Fruit fly (Drosophila melanogaster) whole organism, embryonic: ENCODE measurements around the gene CG34269.

Experiments used
- Atf-2 ChIP-seq: fragments of 200-800 bp; sonication (Bioruptor generic); optimal IDR thresholded peaks from 2 replicates; lab custom pipeline; 2016; ENCODE audit warnings: missing biosample characterization, missing genetic modification characterization
- Awh ChIP-seq: fragments of 200-800 bp; sonication (Bioruptor generic); IDR thresholded peaks from 2 replicates; pipeline ENCODE4, ENCODE4 v1.3.6; 2022; ENCODE audit warnings: missing biosample characterization, missing genetic modification characterization
- B-H1 ChIP-seq: fragments of 200-800 bp; sonication (Bioruptor generic); IDR thresholded peaks from 3 replicates; pipeline ENCODE4 v1.3.6; 2022; ENCODE audit warnings: missing biosample characterization, missing genetic modification characterization
- Bgb ChIP-seq: fragments of 200-800 bp; sonication (Bioruptor generic); IDR thresholded peaks from 2 replicates; pipeline ENCODE4 v1.3.6; 2022; ENCODE audit warnings: missing biosample characterization, missing genetic modification characterization; ENCODE audit not compliant: partially characterized antibody
- CG10209 ChIP-seq: fragments of 200-800 bp; sonication (Bioruptor generic); optimal IDR thresholded peaks from 3 replicates; lab custom pipeline; 2017; ENCODE audit warnings: missing biosample characterization, mild to moderate bottlenecking, missing genetic modification characterization, missing genetic modification reagents
- CG10267 ChIP-seq: fragments of 200-800 bp; sonication (Bioruptor generic); optimal IDR thresholded peaks from 2 replicates; lab custom pipeline; 2018; ENCODE audit warnings: missing biosample characterization, mild to moderate bottlenecking, missing genetic modification characterization, moderate library complexity
- CG11398 ChIP-seq: fragments of 200-800 bp; sonication (Bioruptor generic); optimal IDR thresholded peaks from 2 replicates; lab custom pipeline; 2016; ENCODE audit warnings: missing biosample characterization, missing genetic modification characterization
- CG11723 ChIP-seq: fragments of 200-800 bp; sonication (Bioruptor generic); optimal IDR thresholded peaks from 2 replicates; lab custom pipeline; 2017; ENCODE audit warnings: missing biosample characterization, mild to moderate bottlenecking, missing genetic modification characterization
- CG14441 ChIP-seq: fragments of 200-800 bp; sonication (Bioruptor generic); IDR thresholded peaks from 2 replicates; pipeline ENCODE4 v1.3.6; 2022; ENCODE audit warnings: missing biosample characterization, missing genetic modification characterization
- CG14667 ChIP-seq: fragments of 200-800 bp; sonication (Bioruptor generic); IDR thresholded peaks from 2 replicates; pipeline ENCODE4 v1.3.6; 2022; ENCODE audit warnings: missing biosample characterization, missing genetic modification characterization
- CG15514 ChIP-seq: fragments of 200-800 bp; sonication (Bioruptor generic); optimal IDR thresholded peaks from 3 replicates; lab custom pipeline; 2017; ENCODE audit warnings: missing biosample characterization, missing genetic modification characterization, mild to moderate bottlenecking, moderate library complexity, missing genetic modification reagents
- CG15696 ChIP-seq: fragments of 200-800 bp; sonication (Bioruptor generic); optimal IDR thresholded peaks from 2 replicates; lab custom pipeline; 2019; ENCODE audit warnings: missing biosample characterization, mild to moderate bottlenecking, missing genetic modification characterization, moderate library complexity
- CG17829 ChIP-seq: fragments of 200-800 bp; optimal IDR thresholded peaks from 2 replicates; lab custom pipeline; 2019; ENCODE audit warnings: missing biosample characterization, mild to moderate bottlenecking, missing genetic modification characterization, moderate library complexity
- CG2116 ChIP-seq: fragments of 200-800 bp; sonication (Bioruptor generic); optimal IDR thresholded peaks from 3 replicates; lab custom pipeline; 2018; ENCODE audit warnings: missing biosample characterization, mild to moderate bottlenecking, missing genetic modification characterization
- CG2129 ChIP-seq: fragments of 200-800 bp; sonication (Bioruptor generic); IDR thresholded peaks from 2 replicates; pipeline ENCODE4 v1.3.6; 2022; ENCODE audit warnings: missing biosample characterization, missing genetic modification characterization; ENCODE audit not compliant: partially characterized antibody
- CG34224 ChIP-seq: fragments of 200-800 bp; sonication (Bioruptor generic); IDR thresholded peaks from 3 replicates; pipeline ENCODE4 v1.3.6; 2022; ENCODE audit warnings: missing biosample characterization, missing genetic modification characterization; ENCODE audit not compliant: partially characterized antibody
- CG34422 ChIP-seq: fragments of 200-800 bp; sonication (Bioruptor generic); IDR thresholded peaks from 3 replicates; pipeline ENCODE4 v1.3.6; 2022; ENCODE audit warnings: missing biosample characterization, missing genetic modification characterization
- CG3838 ChIP-seq: fragments of 200-800 bp; sonication (Bioruptor generic); optimal IDR thresholded peaks from 3 replicates; lab custom pipeline; 2016; ENCODE audit warnings: missing biosample characterization, missing genetic modification characterization
- CG43689 ChIP-seq: fragments of 200-800 bp; sonication (Bioruptor generic); IDR thresholded peaks from 2 replicates; pipeline ENCODE4 v1.3.6; 2022; ENCODE audit warnings: missing biosample characterization, missing genetic modification characterization
- CG6175 ChIP-seq: fragments of 200-800 bp; sonication (Bioruptor generic); IDR thresholded peaks from 3 replicates; pipeline ENCODE4 v1.3.6; 2022; ENCODE audit warnings: missing biosample characterization, missing genetic modification characterization
- CG8359 ChIP-seq: fragments of 200-800 bp; sonication (Bioruptor generic); optimal IDR thresholded peaks from 2 replicates; lab custom pipeline; 2017; ENCODE audit warnings: missing biosample characterization, mild to moderate bottlenecking, missing genetic modification characterization, borderline replicate concordance
- CG9727 ChIP-seq: fragments of 200-800 bp; sonication (Bioruptor generic); optimal IDR thresholded peaks from 3 replicates; lab custom pipeline; 2017; ENCODE audit warnings: missing biosample characterization, mild to moderate bottlenecking, missing genetic modification characterization
- CG9797 ChIP-seq: fragments of 200-800 bp; sonication (Bioruptor generic); optimal IDR thresholded peaks from 3 replicates; lab custom pipeline; 2018; ENCODE audit warnings: missing biosample characterization, mild to moderate bottlenecking, missing genetic modification characterization
- CoRest ChIP-seq: fragments of 200-800 bp; sonication (Bioruptor generic); optimal IDR thresholded peaks from 3 replicates; lab custom pipeline; 2018; ENCODE audit warnings: missing biosample characterization, mild to moderate bottlenecking, missing genetic modification characterization, moderate library complexity
- Deaf1 ChIP-seq: fragments of 200-800 bp; optimal IDR thresholded peaks from 3 replicates; lab custom pipeline; 2019; ENCODE audit warnings: missing biosample characterization, mild to moderate bottlenecking, missing genetic modification characterization, moderate library complexity
- Dip2 ChIP-seq: fragments of 200-800 bp; sonication (Bioruptor generic); IDR thresholded peaks from 2 replicates; pipeline ENCODE4 v1.3.6; 2022; ENCODE audit warnings: missing biosample characterization, missing genetic modification characterization
- Dp ChIP-seq: fragments of 200-800 bp; sonication (Bioruptor generic); optimal IDR thresholded peaks from 2 replicates; lab custom pipeline; 2018; ENCODE audit warnings: missing biosample characterization, mild to moderate bottlenecking, missing genetic modification characterization, moderate library complexity
- Dref ChIP-seq: fragments of 200-800 bp; sonication (Bioruptor generic); IDR thresholded peaks from 2 replicates; pipeline ENCODE4 v1.3.6; 2022; ENCODE audit warnings: missing biosample characterization, missing genetic modification characterization
- Elba2 ChIP-seq: fragments of 200-800 bp; sonication (Bioruptor generic); optimal IDR thresholded peaks from 3 replicates; lab custom pipeline; 2016; ENCODE audit warnings: missing biosample characterization, missing genetic modification characterization
- GATAe ChIP-seq: fragments of 200-800 bp; sonication (Bioruptor generic); conservative IDR thresholded peaks from 2 replicates; pipeline ENCODE4 v1.3.6; 2022; ENCODE audit warnings: missing biosample characterization, missing genetic modification characterization
- H2.0 ChIP-seq: fragments of 200-800 bp; sonication (Bioruptor generic); IDR thresholded peaks from 2 replicates; pipeline ENCODE4 v1.3.6; 2022; ENCODE audit warnings: missing biosample characterization, missing genetic modification characterization
- HLH54F ChIP-seq: fragments of 200-800 bp; sonication (Bioruptor generic); optimal IDR thresholded peaks from 3 replicates; lab custom pipeline; 2016; ENCODE audit warnings: missing biosample characterization, missing genetic modification characterization
- Lpt ChIP-seq: fragments of >200 bp; optimal IDR thresholded peaks from 2 replicates; lab custom pipeline; 2018; ENCODE audit warnings: missing biosample characterization, missing genetic modification characterization
- Oli ChIP-seq: fragments of 200-800 bp; sonication (Bioruptor generic); optimal IDR thresholded peaks from 2 replicates; lab custom pipeline; 2018; ENCODE audit warnings: missing biosample characterization, mild to moderate bottlenecking, missing genetic modification characterization, moderate library complexity
- Optix ChIP-seq: fragments of 200-800 bp; sonication (Bioruptor generic); IDR thresholded peaks from 3 replicates; pipeline ENCODE4 v1.3.6; 2022; ENCODE audit warnings: missing biosample characterization, missing genetic modification characterization
- Sry-δ ChIP-seq: fragments of 200-800 bp; sonication (Bioruptor generic); optimal IDR thresholded peaks from 2 replicates; lab custom pipeline; 2016; ENCODE audit warnings: missing biosample characterization, missing genetic modification characterization
- Xrp1 ChIP-seq: fragments of 200-800 bp; sonication (Bioruptor generic); IDR thresholded peaks from 2 replicates; pipeline ENCODE4 v1.3.6; 2022; ENCODE audit warnings: missing biosample characterization, missing genetic modification characterization
- cad ChIP-seq: fragments of >200 bp; optimal IDR thresholded peaks from 2 replicates; lab custom pipeline; 2017; ENCODE audit warnings: missing biosample characterization, missing genetic modification characterization
- cwo ChIP-seq: fragments of 200-800 bp; sonication (Bioruptor generic); optimal IDR thresholded peaks from 3 replicates; lab custom pipeline; 2017; ENCODE audit warnings: missing biosample characterization, missing genetic modification characterization, mild to moderate bottlenecking, moderate library complexity, missing genetic modification reagents
- dati ChIP-seq: fragments of 200-800 bp; sonication (Bioruptor generic); IDR thresholded peaks from 2 replicates; pipeline ENCODE4 v1.3.6; 2022; ENCODE audit warnings: missing biosample characterization, missing genetic modification characterization
- gro ChIP-seq: fragments of 200-800 bp; sonication (Bioruptor generic); optimal IDR thresholded peaks from 2 replicates; lab custom pipeline; 2016; ENCODE audit warnings: missing biosample characterization, missing genetic modification characterization
- h ChIP-seq: fragments of >200 bp; optimal IDR thresholded peaks from 2 replicates; lab custom pipeline; 2017
- kay ChIP-seq: fragments of 200-800 bp; sonication (Bioruptor generic); optimal IDR thresholded peaks from 2 replicates; lab custom pipeline; 2016; ENCODE audit warnings: missing biosample characterization, missing genetic modification characterization
- lilli ChIP-seq: fragments of 200-800 bp; sonication (Bioruptor generic); optimal IDR thresholded peaks from 3 replicates; lab custom pipeline; 2016; ENCODE audit warnings: missing biosample characterization, missing genetic modification characterization
- mld ChIP-seq: fragments of 200-800 bp; sonication (Bioruptor generic); IDR thresholded peaks from 3 replicates; pipeline ENCODE4 v1.3.6; 2022; ENCODE audit warnings: missing biosample characterization, missing genetic modification characterization; ENCODE audit not compliant: partially characterized antibody
- pfk ChIP-seq: fragments of 200-800 bp; sonication (Bioruptor generic); optimal IDR thresholded peaks from 2 replicates; lab custom pipeline; 2018; ENCODE audit warnings: missing biosample characterization, mild to moderate bottlenecking, missing genetic modification characterization, moderate library complexity
- salm ChIP-seq: fragments of 200-800 bp; sonication (Bioruptor generic); optimal IDR thresholded peaks from 2 replicates; lab custom pipeline; 2018; ENCODE audit warnings: missing biosample characterization, mild to moderate bottlenecking, missing genetic modification characterization
- sisA ChIP-seq: fragments of 200-800 bp; sonication (Bioruptor generic); IDR thresholded peaks from 2 replicates; pipeline ENCODE4 v1.3.6; 2022; ENCODE audit warnings: missing biosample characterization, missing genetic modification characterization
- sr ChIP-seq: fragments of 200-800 bp; sonication (Bioruptor generic); IDR thresholded peaks from 3 replicates; pipeline ENCODE4 v1.3.6; 2022; ENCODE audit warnings: missing biosample characterization, missing genetic modification characterization
- z ChIP-seq: fragments of 200-800 bp; sonication (Bioruptor generic); IDR thresholded peaks from 3 replicates; pipeline ENCODE4 v1.3.6; 2022; ENCODE audit warnings: missing biosample characterization, missing genetic modification characterization
- zfh1 ChIP-seq: fragments of 200-800 bp; sonication (Bioruptor generic); IDR thresholded peaks from 3 replicates; pipeline ENCODE4 v1.3.6; 2022; ENCODE audit warnings: missing biosample characterization, missing genetic modification characterization

The CG34269 gene

dm6 chr3L:505782-506408 is 22.2 kb upstream of the CG34269 start (continued):
- peak; percentile 55; the same call in 2 of the 3 replicates for TF ChIP-seq B-H1 (GFP tag; lab: Robert Waterston, UW)
- TF ChIP-seq CG14441 (GFP tag; lab: Robert Waterston, UW): peak; percentile 78
- TF ChIP-seq Awh (GFP tag; lab: Robert Waterston, UW): peak; percentile 48; the same call in 1 of the 2 replicates
- peak; percentile 83 for TF ChIP-seq lilli
- no peak for TF ChIP-seq dati (GFP tag; lab: Robert Waterston, UW)
- peak; percentile 62 for TF ChIP-seq CG9727 (GFP tag; lab: Kevin White, UChicago)
- peak; percentile 61 for TF ChIP-seq CG17829 (tag; lab: Kevin White, UChicago)
- TF ChIP-seq Bgb (GFP tag; lab: Robert Waterston, UW): no peak; the same call in 1 of the 2 replicates
- peak; percentile 25 for TF ChIP-seq pfk (GFP tag; lab: Kevin White, UChicago)
- TF ChIP-seq CG2129 (GFP tag; lab: Robert Waterston, UW): no peak
- TF ChIP-seq sisA (GFP tag; lab: Robert Waterston, UW): peak; percentile 85
- no peak for TF ChIP-seq Lpt (GFP tag; lab: Kevin White, UChicago)
- no peak for TF ChIP-seq Dref
- TF ChIP-seq CG11398 (GFP tag; lab: Kevin White, UChicago): peak; percentile 39
- TF ChIP-seq gro (GFP tag; lab: Kevin White, UChicago): peak; percentile 22
- TF ChIP-seq CG3838 (GFP tag; lab: Kevin White, UChicago): peak; percentile 62
- no peak for TF ChIP-seq CG8359 (GFP tag; lab: Kevin White, UChicago)
- peak; percentile 50 for TF ChIP-seq Oli (tag; lab: Kevin White, UChicago)
- peak; percentile 65; the same call in 2 of the 3 replicates for TF ChIP-seq CG6175
- TF ChIP-seq Sry-δ: peak; percentile 51
- peak; percentile 72 for TF ChIP-seq CG10209
- no peak for TF ChIP-seq salm (tag; lab: Kevin White, UChicago)
- TF ChIP-seq mld (GFP tag; lab: Robert Waterston, UW): no peak
- TF ChIP-seq Elba2 (GFP tag; lab: Kevin White, UChicago): peak; percentile 46
- TF ChIP-seq CG15514: peak; percentile 28
- no peak for TF ChIP-seq cwo (GFP tag; lab: Kevin White, UChicago)
- TF ChIP-seq cad (GFP tag; lab: Kevin White, UChicago): no peak
- TF ChIP-seq zfh1 (GFP tag; lab: Robert Waterston, UW): peak; percentile 80
- no peak for TF ChIP-seq z (GFP tag; lab: Robert Waterston, UW)
- peak; percentile 50 for TF ChIP-seq CG2116 (GFP tag; lab: Kevin White, UChicago)
- no peak for TF ChIP-seq CG43689
- TF ChIP-seq h (lab: Kevin White, UChicago): no peak
- no peak for TF ChIP-seq CG34224 (GFP tag; lab: Robert Waterston, UW)
- peak; percentile 47 for TF ChIP-seq kay (GFP tag; lab: Kevin White, UChicago)
- no peak for TF ChIP-seq GATAe (GFP tag; lab: Robert Waterston, UW)
- TF ChIP-seq Atf-2 (GFP tag; lab: Kevin White, UChicago): peak; percentile 87
- TF ChIP-seq CG9797: no peak
- TF ChIP-seq CG14667 (GFP tag; lab: Robert Waterston, UW): peak; percentile 63
- TF ChIP-seq CG11723: peak; percentile 53
- peak; percentile 81 for TF ChIP-seq CG34422 (GFP tag; lab: Robert Waterston, UW)
- TF ChIP-seq CG15696: peak; percentile 81
- TF ChIP-seq HLH54F (GFP tag; lab: Kevin White, UChicago): peak; percentile 73
- TF ChIP-seq Dip2 (GFP tag; lab: Robert Waterston, UW): peak; percentile 98
- TF ChIP-seq Dp (GFP tag; lab: Kevin White, UChicago): no peak
- TF ChIP-seq Optix: peak; percentile 69; the same call in 2 of the 3 replicates
- peak; percentile 74 for TF ChIP-seq H2.0 (GFP tag; lab: Robert Waterston, UW)
- TF ChIP-seq sr (GFP tag; lab: Robert Waterston, UW): peak; percentile 67; the same call in 2 of the 3 replicates
- peak; percentile 65 for TF ChIP-seq CoRest (tag; lab: Kevin White, UChicago)
- TF ChIP-seq Xrp1 (GFP tag; lab: Robert Waterston, UW): no peak
- peak; percentile 49 for TF ChIP-seq CG10267 (tag; lab: Kevin White, UChicago)
- TF ChIP-seq Deaf1 (tag; lab: Kevin White, UChicago): no peak
